Fruit fly (Drosophila melanogaster): ENCODE data around the gene LManVI.

The LManVI gene

dm6 chr2L:8738253-8738665 is 42.8 kb downstream of the LManVI start (continued):
- TF ChIP-seq scrt (GFP tag; optimal IDR thresholded peaks at IDR 0.05) (peak; percentile 54), CG8281 (tag; optimal IDR thresholded peaks at IDR 0.05) (peak; percentile 77), so (GFP tag; IDR thresholded peaks at IDR 0.05) (no peak), CG7786 (GFP tag; optimal IDR thresholded peaks at IDR 0.05) (peak; percentile 23), CG13424 (tag; optimal IDR thresholded peaks at IDR 0.05) (peak; percentile 33), H2.0 (GFP tag; IDR thresholded peaks at IDR 0.05) (peak; percentile 52; the same call in 1 of the 2 replicates), CG30020 (tag; optimal IDR thresholded peaks at IDR 0.05) (no peak), dan (GFP tag; IDR thresholded peaks at IDR 0.05) (no peak), tap (tag; optimal IDR thresholded peaks at IDR 0.05) (peak; percentile 51), CG16863 (GFP tag; optimal IDR thresholded peaks at IDR 0.05) (peak; percentile 41), maf-S (GFP tag; optimal IDR thresholded peaks at IDR 0.05) (peak; percentile 27), CG10366 (GFP tag; IDR thresholded peaks at IDR 0.05) (peak; percentile 58; the same call in 1 of the 2 replicates), Antp (GFP tag; optimal IDR thresholded peaks at IDR 0.05) (no peak), CG30403 (GFP tag; optimal IDR thresholded peaks at IDR 0.05) (peak; percentile 38), CG13296 (GFP tag; optimal IDR thresholded peaks at IDR 0.05) (peak; percentile 0), CG17361 (GFP tag; IDR thresholded peaks at IDR 0.05) (peak; percentile 45; the same call in 1 of the 3 replicates), wdn (GFP tag; IDR thresholded peaks at IDR 0.05) (0 out of 2 replicates have a peak, but pooled peaks have one; percentile 38), CG2712 (tag; optimal IDR thresholded peaks at IDR 0.05) (peak; percentile 36), sim (GFP tag; IDR thresholded peaks at IDR 0.05) (no peak), fd96Cb (tag; optimal IDR thresholded peaks at IDR 0.05) (no peak), CG9932 (GFP tag; IDR thresholded peaks at IDR 0.05) (peak; percentile 63), CG6813 (GFP tag; optimal IDR thresholded peaks at IDR 0.05) (peak; percentile 15), Atf6 (GFP tag; IDR thresholded peaks at IDR 0.05) (peak; percentile 64), ATbp (GFP tag; optimal IDR thresholded peaks at IDR 0.05) (peak; percentile 30), HLH3B (GFP tag; IDR thresholded peaks at IDR 0.05) (no peak), phol (tag; optimal IDR thresholded peaks at IDR 0.05) (peak; percentile 22), CG3995 (GFP tag; optimal IDR thresholded peaks at IDR 0.05) (peak; percentile 6), eve (GFP tag; optimal IDR thresholded peaks at IDR 0.05) (no peak), da (GFP tag; optimal IDR thresholded peaks at IDR 0.05) (no peak), zfh2 (GFP tag; optimal IDR thresholded peaks at IDR 0.05) (peak; percentile 44), CG15696 (tag; optimal IDR thresholded peaks at IDR 0.05) (no peak), Dip3 (GFP tag; optimal IDR thresholded peaks at IDR 0.05) (peak; percentile 38), vfl (GFP tag; optimal IDR thresholded peaks at IDR 0.05) (no peak), en (GFP tag; optimal IDR thresholded peaks at IDR 0.05) (no peak), CG3726 (GFP tag; IDR thresholded peaks at IDR 0.05) (no peak), CG10543 (GFP tag; optimal IDR thresholded peaks at IDR 0.05) (peak; percentile 56), tx (GFP tag; optimal IDR thresholded peaks at IDR 0.05) (peak; percentile 9), CG2116 (GFP tag; optimal IDR thresholded peaks at IDR 0.05) (peak; percentile 18), CG7963 (GFP tag; IDR thresholded peaks at IDR 0.05; ENCODE audit: partially characterized antibody) (no peak), CG1233 (GFP tag; optimal IDR thresholded peaks at IDR 0.05) (no peak), D19A (tag; optimal IDR thresholded peaks at IDR 0.05) (peak; percentile 99), HLH54F (GFP tag; optimal IDR thresholded peaks at IDR 0.05) (no peak), chif (GFP tag; optimal IDR thresholded peaks at IDR 0.05) (no peak), NFAT (GFP tag; IDR thresholded peaks at IDR 0.05) (peak; percentile 60; the same call in 1 of the 2 replicates), CG14710 (tag; optimal IDR thresholded peaks at IDR 0.05) (no peak), ash1 (GFP tag; optimal IDR thresholded peaks at IDR 0.05) (no peak), lilli (GFP tag; optimal IDR thresholded peaks at IDR 0.05) (peak; percentile 78), CG42726 (GFP tag; IDR thresholded peaks at IDR 0.05; ENCODE audit: partially characterized antibody) (no peak), sd (tag; optimal IDR thresholded peaks at IDR 0.05) (peak; percentile 69), CG14014 (GFP tag; IDR thresholded peaks at IDR 0.05) (no peak), yki (optimal IDR thresholded peaks at IDR 0.05) (no peak), H15 (GFP tag; IDR thresholded peaks at IDR 0.05) (0 out of 3 replicates have a peak, but pooled peaks have one; percentile 31)

Data from whole organism, embryonic.